Fruit fly (Drosophila melanogaster) whole organism, embryonic: Measurements from ENCODE around the gene lawc.

Source experiments
- Adf1 ChIP-seq: fragments of 200-800 bp; sonication (Bioruptor generic); IDR thresholded peaks from 2 replicates; pipeline ENCODE4 v1.3.6; 2022; ENCODE audit warnings: missing biosample characterization, missing genetic modification characterization
- B-H2 ChIP-seq: fragments of 200-800 bp; sonication (Bioruptor generic); optimal IDR thresholded peaks from 2 replicates; lab custom pipeline; 2018; ENCODE audit warnings: missing biosample characterization, mild to moderate bottlenecking, missing genetic modification characterization
- Blimp-1 ChIP-seq: fragments of 200-800 bp; sonication (Bioruptor generic); optimal IDR thresholded peaks from 3 replicates; lab custom pipeline; 2018; ENCODE audit warnings: missing biosample characterization, missing genetic modification characterization, mild to moderate bottlenecking, moderate library complexity, missing genetic modification reagents
- BtbVII ChIP-seq: fragments of 200-800 bp; sonication (Bioruptor generic); optimal IDR thresholded peaks from 3 replicates; lab custom pipeline; 2017; ENCODE audit warnings: missing biosample characterization, mild to moderate bottlenecking, missing genetic modification characterization
- C15 ChIP-seq: fragments of 200-800 bp; sonication (Bioruptor generic); IDR thresholded peaks from 3 replicates; pipeline ENCODE4 v1.3.6; 2022; ENCODE audit warnings: missing biosample characterization, missing genetic modification characterization
- CG1024 ChIP-seq: fragments of 200-800 bp; sonication (Bioruptor generic); IDR thresholded peaks from 2 replicates; pipeline ENCODE4 v1.3.6; 2022; ENCODE audit warnings: missing biosample characterization, missing genetic modification characterization
- CG11695 ChIP-seq: fragments of 200-800 bp; sonication (Bioruptor generic); IDR thresholded peaks from 3 replicates; pipeline ENCODE4 v1.3.6; 2022; ENCODE audit warnings: missing biosample characterization, missing genetic modification characterization
- CG11696 ChIP-seq: fragments of 200-800 bp; sonication (Bioruptor generic); IDR thresholded peaks from 2 replicates; pipeline ENCODE4 v1.3.6; 2022; ENCODE audit warnings: missing biosample characterization, missing genetic modification characterization
- CG14014 ChIP-seq: fragments of 200-800 bp; sonication (Bioruptor generic); IDR thresholded peaks from 2 replicates; pipeline ENCODE4 v1.3.6; 2022; ENCODE audit warnings: missing biosample characterization, missing genetic modification characterization
- CG15011 ChIP-seq: fragments of 200-800 bp; sonication (Bioruptor generic); optimal IDR thresholded peaks from 3 replicates; lab custom pipeline; 2018; ENCODE audit warnings: missing biosample characterization, mild to moderate bottlenecking, missing genetic modification characterization
- CG1529 ChIP-seq: fragments of 200-800 bp; sonication (Bioruptor generic); optimal IDR thresholded peaks from 3 replicates; lab custom pipeline; 2018; ENCODE audit warnings: missing biosample characterization, missing genetic modification characterization
- CG1832 ChIP-seq: fragments of 200-800 bp; sonication (Bioruptor generic); optimal IDR thresholded peaks from 2 replicates; lab custom pipeline; 2017; ENCODE audit warnings: missing biosample characterization, mild to moderate bottlenecking, missing genetic modification characterization, inconsistent platforms
- CG2199 ChIP-seq: fragments of 200-800 bp; sonication (Bioruptor generic); IDR thresholded peaks from 3 replicates; pipeline ENCODE4 v1.3.6; 2022; ENCODE audit warnings: missing biosample characterization, missing genetic modification characterization
- CG3163 ChIP-seq: fragments of 200-800 bp; sonication (Bioruptor generic); optimal IDR thresholded peaks from 3 replicates; lab custom pipeline; 2016; ENCODE audit warnings: missing biosample characterization, missing genetic modification characterization
- CG34422 ChIP-seq: fragments of 200-800 bp; sonication (Bioruptor generic); IDR thresholded peaks from 3 replicates; pipeline ENCODE4 v1.3.6; 2022; ENCODE audit warnings: missing biosample characterization, missing genetic modification characterization
- CG4360 ChIP-seq: fragments of 200-800 bp; sonication (Bioruptor generic); IDR thresholded peaks from 2 replicates; pipeline ENCODE4 v1.3.6; 2022; ENCODE audit warnings: missing biosample characterization, missing genetic modification characterization
- CG6813 ChIP-seq: fragments of 200-800 bp; sonication (Bioruptor generic); optimal IDR thresholded peaks from 2 replicates; lab custom pipeline; 2017; ENCODE audit warnings: missing biosample characterization, missing genetic modification characterization, mild to moderate bottlenecking, moderate library complexity, missing genetic modification reagents
- CG8290 ChIP-seq, 3 experiments: fragments of 200-800 bp; sonication (Bioruptor generic); optimal IDR thresholded peaks; 2 replicates each; lab custom pipeline; 2016 to 2019; ENCODE audit warnings: missing biosample characterization in 3 of 3, missing genetic modification characterization in 3 of 3, mild to moderate bottlenecking in 2 of 3, moderate library complexity in 1 of 3
- CG9876 ChIP-seq: fragments of 200-800 bp; sonication (Bioruptor generic); optimal IDR thresholded peaks from 2 replicates; lab custom pipeline; 2016; ENCODE audit warnings: missing biosample characterization, missing genetic modification characterization
- CrebB ChIP-seq: fragments of 200-800 bp; sonication (Bioruptor generic); optimal IDR thresholded peaks from 3 replicates; lab custom pipeline; 2018; ENCODE audit warnings: missing biosample characterization, mild to moderate bottlenecking, missing genetic modification characterization
- HLHmδ ChIP-seq: fragments of 200-800 bp; sonication (Bioruptor generic); optimal IDR thresholded peaks from 2 replicates; lab custom pipeline; 2018; ENCODE audit warnings: missing biosample characterization, mild to moderate bottlenecking, missing genetic modification characterization, moderate library complexity
- HmgD ChIP-seq: fragments of 200-800 bp; sonication (Bioruptor generic); optimal IDR thresholded peaks from 3 replicates; lab custom pipeline; 2016; ENCODE audit warnings: missing biosample characterization, missing genetic modification characterization
- Hmr ChIP-seq: fragments of 200-800 bp; sonication (Bioruptor generic); optimal IDR thresholded peaks from 3 replicates; lab custom pipeline; 2017; ENCODE audit warnings: mild to moderate bottlenecking, missing biosample characterization, missing genetic modification reagents, missing genetic modification characterization
- Hmx ChIP-seq: fragments of 200-800 bp; sonication (Bioruptor generic); optimal IDR thresholded peaks from 2 replicates; lab custom pipeline; 2016; ENCODE audit warnings: missing biosample characterization, missing genetic modification characterization
- Med ChIP-seq: fragments of 200-800 bp; sonication (Bioruptor generic); peaks from one replicate; lab custom pipeline; 2016; ENCODE audit warnings: missing biosample characterization, missing genetic modification characterization, mild to moderate bottlenecking, inconsistent platforms, moderate library complexity
- Optix ChIP-seq: fragments of 200-800 bp; sonication (Bioruptor generic); IDR thresholded peaks from 3 replicates; pipeline ENCODE4 v1.3.6; 2022; ENCODE audit warnings: missing biosample characterization, missing genetic modification characterization
- Sry-δ ChIP-seq: fragments of 200-800 bp; sonication (Bioruptor generic); optimal IDR thresholded peaks from 2 replicates; lab custom pipeline; 2016; ENCODE audit warnings: missing biosample characterization, missing genetic modification characterization
- Trl ChIP-seq, 3 experiments: fragments of >200 bp in 2 of 3; fragments of 200-800 bp in 1 of 3; sonication (Bioruptor generic) in 1 of 3; optimal IDR thresholded peaks; 2 replicates in 1 of 3; 3 replicates in 2 of 3; lab custom pipeline; 2016 to 2017; ENCODE audit warnings: missing biosample characterization in 1 of 3, missing genetic modification characterization in 1 of 3
- ap ChIP-seq: fragments of 200-800 bp; sonication (Bioruptor generic); IDR thresholded peaks from 2 replicates; pipeline ENCODE4 v1.3.6; 2022; ENCODE audit warnings: missing biosample characterization, missing genetic modification characterization
- bsh ChIP-seq, 2 experiments: fragments of 200-800 bp; sonication (Bioruptor generic); optimal IDR thresholded peaks; 2 replicates each; lab custom pipeline; 2017 to 2018; ENCODE audit warnings: mild to moderate bottlenecking in 2 of 2, missing biosample characterization in 2 of 2, missing genetic modification characterization in 2 of 2, moderate library complexity in 1 of 2
- chm ChIP-seq: fragments of 200-800 bp; sonication (Bioruptor generic); IDR thresholded peaks from 2 replicates; pipeline ENCODE4 v1.3.6; 2022; ENCODE audit warnings: missing biosample characterization, missing genetic modification characterization
- ci ChIP-seq: fragments of 200-800 bp; sonication (Bioruptor generic); IDR thresholded peaks from 3 replicates; pipeline ENCODE4 v1.3.6; 2022; ENCODE audit warnings: missing biosample characterization, missing genetic modification characterization
- dysf ChIP-seq: fragments of 200-800 bp; sonication (Bioruptor generic); IDR thresholded peaks from 3 replicates; pipeline ENCODE4 v1.3.6; 2022; ENCODE audit warnings: missing biosample characterization, missing genetic modification characterization
- eve ChIP-seq, 2 experiments: fragments of >200 bp; optimal IDR thresholded peaks; 2 replicates each; lab custom pipeline; 2017; ENCODE audit warnings: missing biosample characterization in 2 of 2, missing genetic modification characterization in 2 of 2
- fu2 ChIP-seq: fragments of 200-800 bp; sonication (Bioruptor generic); optimal IDR thresholded peaks from 2 replicates; lab custom pipeline; 2016; ENCODE audit warnings: missing biosample characterization, missing genetic modification characterization
- gcm ChIP-seq: fragments of 200-800 bp; sonication (Bioruptor generic); optimal IDR thresholded peaks from 2 replicates; lab custom pipeline; 2019; ENCODE audit warnings: missing biosample characterization, mild to moderate bottlenecking, missing genetic modification characterization, moderate library complexity
- grn ChIP-seq: fragments of 200-800 bp; sonication (Bioruptor generic); optimal IDR thresholded peaks from 3 replicates; lab custom pipeline; 2017; ENCODE audit warnings: missing biosample characterization, missing genetic modification characterization
- gro ChIP-seq: fragments of 200-800 bp; sonication (Bioruptor generic); optimal IDR thresholded peaks from 2 replicates; lab custom pipeline; 2016; ENCODE audit warnings: missing biosample characterization, missing genetic modification characterization
- ken ChIP-seq: fragments of 200-800 bp; sonication (Bioruptor generic); IDR thresholded peaks from 3 replicates; pipeline ENCODE4 v1.3.6; 2022; ENCODE audit warnings: missing biosample characterization, missing genetic modification characterization
- mirr ChIP-seq: fragments of 200-800 bp; sonication (Bioruptor generic); optimal IDR thresholded peaks from 3 replicates; lab custom pipeline; 2018; ENCODE audit warnings: missing biosample characterization, mild to moderate bottlenecking, missing genetic modification characterization
- nom ChIP-seq: fragments of 200-800 bp; sonication (Bioruptor generic); optimal IDR thresholded peaks from 2 replicates; lab custom pipeline; 2017; ENCODE audit warnings: missing biosample characterization, missing genetic modification characterization, mild to moderate bottlenecking, moderate library complexity, missing genetic modification reagents
- pita ChIP-seq: fragments of 200-800 bp; sonication (Bioruptor generic); optimal IDR thresholded peaks from 2 replicates; lab custom pipeline; 2017; ENCODE audit warnings: missing biosample characterization, mild to moderate bottlenecking, missing genetic modification characterization
- ranshi ChIP-seq: fragments of 200-800 bp; sonication (Bioruptor generic); IDR thresholded peaks from 2 replicates; pipeline ENCODE4 v1.3.6; 2022; ENCODE audit warnings: missing biosample characterization, missing genetic modification characterization
- rib ChIP-seq: fragments of 200-800 bp; sonication (Bioruptor generic); IDR thresholded peaks from 2 replicates; pipeline ENCODE4 v1.3.6; 2022; ENCODE audit warnings: missing biosample characterization, missing genetic modification characterization
- sens ChIP-seq: fragments of 200-800 bp; sonication (Bioruptor generic); peaks from one replicate; lab custom pipeline; 2016; ENCODE audit warnings: missing biosample characterization, missing genetic modification characterization
- sob ChIP-seq: fragments of 200-800 bp; sonication (Bioruptor generic); IDR thresholded peaks from 2 replicates; pipeline ENCODE4 v1.3.6; 2022; ENCODE audit warnings: missing biosample characterization, missing genetic modification characterization
- trem ChIP-seq: fragments of 200-800 bp; optimal IDR thresholded peaks from 3 replicates; lab custom pipeline; 2019; ENCODE audit warnings: missing biosample characterization, mild to moderate bottlenecking, missing genetic modification characterization, moderate library complexity
- wdn ChIP-seq: fragments of 200-800 bp; sonication (Bioruptor generic); IDR thresholded peaks from 2 replicates; pipeline ENCODE4 v1.3.6; 2022; ENCODE audit warnings: missing biosample characterization, missing genetic modification characterization

lawc gene

dm6 chrX:8410349-8411240 is 863 bp downstream of the lawc start (continued):
- peak; percentile 14 for TF ChIP-seq Blimp-1 (GFP tag; lab: Kevin White, UChicago)
- TF ChIP-seq CG1529, result no peak
- peak; percentile 8; the same call in 1 of the 3 replicates for TF ChIP-seq C15 (GFP tag; lab: Robert Waterston, UW)
- peak; percentile 28; the same call in 1 of the 3 replicates for TF ChIP-seq ken
- TF ChIP-seq BtbVII (GFP tag; lab: Kevin White, UChicago), result no peak
- peak; percentile 47 for TF ChIP-seq Med
- no peak for TF ChIP-seq bsh (GFP tag; optimal IDR thresholded peaks at IDR 0.05; lab: Kevin White, UChicago)
- TF ChIP-seq CG2199 (GFP tag; lab: Robert Waterston, UW), result 0 out of 3 replicates have a peak, but pooled peaks have one; percentile 7
- TF ChIP-seq HLHmδ (GFP tag; lab: Kevin White, UChicago), result peak; percentile 37
- no peak for TF ChIP-seq gcm
- no peak for TF ChIP-seq CG9876
- 0 out of 3 replicates have a peak, but pooled peaks have one; percentile 6 for TF ChIP-seq CG11695 (GFP tag; lab: Robert Waterston, UW)
- peak; percentile 3 for TF ChIP-seq CG3163
- no peak for TF ChIP-seq mirr (GFP tag; lab: Kevin White, UChicago)
- TF ChIP-seq ci (GFP tag; lab: Robert Waterston, UW), result peak; percentile 84
- peak; percentile 39; the same call in 1 of the 3 replicates for TF ChIP-seq dysf (GFP tag; lab: Robert Waterston, UW)
- peak; percentile 42; the same call in 1 of the 3 replicates for TF ChIP-seq Optix (GFP tag; lab: Robert Waterston, UW)
- TF ChIP-seq Sry-δ (GFP tag; lab: Kevin White, UChicago), result no peak
- peak; percentile 96 for TF ChIP-seq CG1832 (GFP tag; lab: Kevin White, UChicago)
- TF ChIP-seq fu2 (GFP tag; lab: Kevin White, UChicago), result no peak
- TF ChIP-seq HmgD (GFP tag; lab: Kevin White, UChicago), result peak; percentile 9
- peak; percentile 92 for TF ChIP-seq chm (GFP tag; lab: Robert Waterston, UW)
- peak; percentile 19 for TF ChIP-seq Hmr
- TF ChIP-seq CG1024 (GFP tag; lab: Robert Waterston, UW), result no peak
- peak; percentile 41 for TF ChIP-seq Adf1 (GFP tag; lab: Robert Waterston, UW)
- peak; percentile 96 to 98 for TF ChIP-seq Trl (optimal IDR thresholded peaks at IDR 0.05; lab: Kevin White, UChicago)
- peak; percentile 22 for TF ChIP-seq Trl (GFP tag; optimal IDR thresholded peaks at IDR 0.05; lab: Kevin White, UChicago)
- no peak for TF ChIP-seq grn (GFP tag; lab: Kevin White, UChicago)
- no peak for TF ChIP-seq pita (GFP tag; lab: Kevin White, UChicago)
- no peak for TF ChIP-seq gro
- peak; percentile 10 for TF ChIP-seq nom (GFP tag; lab: Kevin White, UChicago)
- no peak for TF ChIP-seq trem
- no peak for TF ChIP-seq CrebB
- TF ChIP-seq eve (GFP tag; optimal IDR thresholded peaks at IDR 0.05; lab: Kevin White, UChicago), result no peak
- no peak for TF ChIP-seq CG8290 (GFP tag; optimal IDR thresholded peaks at IDR 0.05; lab: Kevin White, UChicago)
- TF ChIP-seq CG8290 (tag; optimal IDR thresholded peaks at IDR 0.05; lab: Kevin White, UChicago), result peak in 1 of 2 experiments; percentile 7
- TF ChIP-seq sens (GFP tag; lab: Kevin White, UChicago), result peak; percentile 76
- TF ChIP-seq CG14014 (GFP tag; lab: Robert Waterston, UW), result peak; percentile 63; the same call in 1 of the 2 replicates
- peak; percentile 42; the same call in 1 of the 2 replicates for TF ChIP-seq CG11696 (GFP tag; lab: Robert Waterston, UW)
- TF ChIP-seq CG15011 (GFP tag; lab: Kevin White, UChicago), result no peak
- TF ChIP-seq sob, result peak; percentile 10; the same call in 1 of the 2 replicates
- TF ChIP-seq Hmx (GFP tag; lab: Kevin White, UChicago), result no peak
- peak; percentile 26; the same call in 1 of the 3 replicates for TF ChIP-seq CG34422 (GFP tag; lab: Robert Waterston, UW)
- TF ChIP-seq rib, result peak; percentile 48; the same call in 1 of the 2 replicates
- no peak; the same call in 1 of the 2 replicates for TF ChIP-seq ranshi (GFP tag; lab: Robert Waterston, UW)
- peak; percentile 29; the same call in 1 of the 2 replicates for TF ChIP-seq CG4360 (GFP tag; lab: Robert Waterston, UW)
- TF ChIP-seq ap (GFP tag; lab: Robert Waterston, UW), result no peak
- TF ChIP-seq wdn (GFP tag; lab: Robert Waterston, UW), result peak; percentile 7; the same call in 1 of the 2 replicates
- TF ChIP-seq CG6813 (GFP tag; lab: Kevin White, UChicago), result peak; percentile 33
- TF ChIP-seq B-H2 (GFP tag; lab: Kevin White, UChicago), result peak; percentile 2
